Fruit fly (Drosophila melanogaster) whole organism, wandering third instar larva: ENCODE data around the gene Actn.

Experiments used
- Abd-B ChIP-seq: fragments of >200 bp; optimal IDR thresholded peaks from 2 replicates; lab custom pipeline; 2017; ENCODE audit warnings: missing biosample characterization, missing genetic modification characterization
- CG32264 ChIP-seq: fragments of 200-800 bp; sonication (Bioruptor generic); optimal IDR thresholded peaks from 2 replicates; lab custom pipeline; 2016; ENCODE audit warnings: missing biosample characterization, missing genetic modification characterization
- CG9705 ChIP-seq: fragments of 200-800 bp; sonication (Bioruptor generic); optimal IDR thresholded peaks from 2 replicates; lab custom pipeline; 2018; ENCODE audit warnings: missing biosample characterization, mild to moderate bottlenecking, missing genetic modification characterization
- CrebA ChIP-seq: fragments of 200-800 bp; sonication (Bioruptor generic); optimal IDR thresholded peaks from 2 replicates; lab custom pipeline; 2016; ENCODE audit warnings: missing biosample characterization, mild to moderate bottlenecking, missing genetic modification characterization, borderline replicate concordance
- Dfd ChIP-seq: fragments of >200 bp; optimal IDR thresholded peaks from 2 replicates; lab custom pipeline; 2017; ENCODE audit warnings: missing biosample characterization, missing genetic modification characterization
- Dif ChIP-seq: fragments of 200-275, 200-300 bp; sonication (Bioruptor generic); optimal IDR thresholded peaks from 2 replicates; lab custom pipeline; 2018; ENCODE audit warnings: missing biosample characterization, missing genetic modification characterization; ENCODE audit not compliant: partially characterized antibody
- GATAd ChIP-seq: sonication (Bioruptor generic); optimal IDR thresholded peaks from 2 replicates; lab custom pipeline; 2016; ENCODE audit warnings: missing biosample characterization, missing genetic modification characterization
- HLH106 ChIP-seq: fragments of 200-800 bp; optimal IDR thresholded peaks from 3 replicates; lab custom pipeline; 2019; ENCODE audit warnings: missing biosample characterization, mild to moderate bottlenecking, missing genetic modification characterization, moderate library complexity
- Hnf4 ChIP-seq: fragments of 200-800 bp; sonication (Bioruptor generic); optimal IDR thresholded peaks from 2 replicates; lab custom pipeline; 2016; ENCODE audit warnings: missing biosample characterization, mild to moderate bottlenecking, missing genetic modification characterization
- Hr78 ChIP-seq: fragments of >200 bp; optimal IDR thresholded peaks from 2 replicates; lab custom pipeline; 2017; ENCODE audit warnings: missing biosample characterization, missing genetic modification characterization
- Hr83 ChIP-seq: fragments of 200-300 bp; sonication (Bioruptor generic); optimal IDR thresholded peaks from 2 replicates; lab custom pipeline; 2016; ENCODE audit warnings: missing biosample characterization, mild to moderate bottlenecking, missing genetic modification characterization, moderate library complexity; ENCODE audit not compliant: poor library complexity, severe bottlenecking
- Jra ChIP-seq: sonication (Bioruptor generic); optimal IDR thresholded peaks from 2 replicates; lab custom pipeline; 2016; ENCODE audit warnings: missing biosample characterization, missing genetic modification characterization
- Mio ChIP-seq: sonication (Bioruptor generic); optimal IDR thresholded peaks from 2 replicates; lab custom pipeline; 2016; ENCODE audit warnings: missing biosample characterization, missing genetic modification characterization
- Myc ChIP-seq: fragments of >200 bp; optimal IDR thresholded peaks from 2 replicates; lab custom pipeline; 2017
- N ChIP-seq: fragments of >200 bp; optimal IDR thresholded peaks from 2 replicates; lab custom pipeline; 2018; ENCODE audit warnings: missing biosample characterization, missing external identifiers, missing genetic modification characterization
- OdsH ChIP-seq: fragments of 200-800 bp; sonication (Bioruptor generic); optimal IDR thresholded peaks from 2 replicates; lab custom pipeline; 2016; ENCODE audit warnings: missing biosample characterization, mild to moderate bottlenecking, missing genetic modification characterization
- Rel ChIP-seq, 2 experiments: fragments of 200-800 bp; sonication (Bioruptor generic) in 1 of 2; optimal IDR thresholded peaks; 2 replicates in 1 of 2; 3 replicates in 1 of 2; lab custom pipeline; 2016 to 2019; ENCODE audit warnings: mild to moderate bottlenecking in 2 of 2, missing biosample characterization in 2 of 2, missing genetic modification characterization in 2 of 2, moderate library complexity in 1 of 2
- Sp1 ChIP-seq: fragments of 200-800 bp; sonication (Bioruptor generic); optimal IDR thresholded peaks from 3 replicates; lab custom pipeline; 2019; ENCODE audit warnings: missing biosample characterization, mild to moderate bottlenecking, missing genetic modification characterization, moderate library complexity
- Vsx2 ChIP-seq: fragments of 200-300, 225-300 bp; sonication (Bioruptor generic); optimal IDR thresholded peaks from 2 replicates; lab custom pipeline; 2018; ENCODE audit warnings: missing biosample characterization, missing genetic modification characterization; ENCODE audit not compliant: partially characterized antibody
- br ChIP-seq: fragments of 200-800 bp; sonication (Bioruptor generic); optimal IDR thresholded peaks from 2 replicates; lab custom pipeline; 2016; ENCODE audit warnings: missing biosample characterization, missing genetic modification characterization
- brk ChIP-seq: fragments of 200-800 bp; sonication (Bioruptor generic); optimal IDR thresholded peaks from 2 replicates; lab custom pipeline; 2016; ENCODE audit warnings: missing biosample characterization, mild to moderate bottlenecking, missing genetic modification characterization
- dl ChIP-seq, 2 experiments: fragments of 175-275, 200-275 bp in 1 of 2; fragments of 200-275 bp in 1 of 2; sonication (Bioruptor generic); optimal IDR thresholded peaks; lab custom pipeline; 2018; ENCODE audit warnings: mild to moderate bottlenecking in 2 of 2, missing biosample characterization in 2 of 2, missing genetic modification characterization in 2 of 2, moderate library complexity in 2 of 2; ENCODE audit not compliant: partially characterized antibody in 2 of 2, insufficient read depth in 1 of 2
- dmrt93B ChIP-seq: fragments of 200-800 bp; sonication (Bioruptor generic); optimal IDR thresholded peaks from 2 replicates; lab custom pipeline; 2018; ENCODE audit warnings: missing biosample characterization, mild to moderate bottlenecking, missing genetic modification characterization
- dsf ChIP-seq: sonication (Bioruptor generic); optimal IDR thresholded peaks from 2 replicates; lab custom pipeline; 2016; ENCODE audit warnings: missing biosample characterization, missing genetic modification characterization, borderline replicate concordance
- ey ChIP-seq: fragments of 200-800 bp; sonication (Bioruptor generic); optimal IDR thresholded peaks from 2 replicates; lab custom pipeline; 2016; ENCODE audit warnings: missing biosample characterization, missing genetic modification characterization
- foxo ChIP-seq, 2 experiments: fragments of 200-800 bp; sonication (Bioruptor generic); optimal IDR thresholded peaks; 2 replicates in 1 of 2; 3 replicates in 1 of 2; lab custom pipeline; 2016 to 2017; ENCODE audit warnings: missing biosample characterization in 2 of 2, missing genetic modification characterization in 2 of 2
- fru ChIP-seq: fragments of 200-800 bp; sonication (Bioruptor generic); optimal IDR thresholded peaks from 3 replicates; lab custom pipeline; 2016; ENCODE audit warnings: missing biosample characterization, mild to moderate bottlenecking, missing genetic modification characterization
- h ChIP-seq: fragments of 200-800 bp; sonication (Bioruptor generic); optimal IDR thresholded peaks from 3 replicates; lab custom pipeline; 2016; ENCODE audit warnings: missing biosample characterization, mild to moderate bottlenecking, missing genetic modification characterization
- jim ChIP-seq: fragments of 175-275, 200-325 bp; sonication (Bioruptor generic); optimal IDR thresholded peaks from 2 replicates; lab custom pipeline; 2016; ENCODE audit warnings: missing biosample characterization, mild to moderate bottlenecking, missing genetic modification characterization
- lola ChIP-seq: fragments of >200 bp; optimal IDR thresholded peaks from 2 replicates; lab custom pipeline; 2017; ENCODE audit warnings: missing biosample characterization, missing genetic modification characterization
- pan ChIP-seq: fragments of >200 bp; optimal IDR thresholded peaks from 2 replicates; lab custom pipeline; 2017
- psq ChIP-seq: fragments of 200-800 bp; sonication (Bioruptor generic); optimal IDR thresholded peaks from 3 replicates; lab custom pipeline; 2017; ENCODE audit warnings: missing biosample characterization, mild to moderate bottlenecking, missing genetic modification characterization, moderate library complexity
- rgr ChIP-seq: fragments of 200-800 bp; sonication (Bioruptor generic); optimal IDR thresholded peaks from 3 replicates; lab custom pipeline; 2016; ENCODE audit warnings: missing biosample characterization, mild to moderate bottlenecking, missing genetic modification characterization
- sage ChIP-seq: fragments of 200-800 bp; sonication (Bioruptor generic); optimal IDR thresholded peaks from 2 replicates; lab custom pipeline; 2016; ENCODE audit warnings: missing biosample characterization, mild to moderate bottlenecking, missing genetic modification characterization
- sv ChIP-seq: fragments of 200-800 bp; sonication (Bioruptor generic); optimal IDR thresholded peaks from 3 replicates; lab custom pipeline; 2016; ENCODE audit warnings: missing biosample characterization, missing genetic modification characterization
- tai ChIP-seq: sonication (Bioruptor generic); optimal IDR thresholded peaks from 2 replicates; lab custom pipeline; 2016; ENCODE audit warnings: missing biosample characterization, missing genetic modification characterization
- usp ChIP-seq: fragments of >200 bp; optimal IDR thresholded peaks from 2 replicates; lab custom pipeline; 2017; ENCODE audit warnings: missing biosample characterization, missing genetic modification characterization
- woc ChIP-seq: sonication (Bioruptor generic); optimal IDR thresholded peaks from 2 replicates; lab custom pipeline; 2016; ENCODE audit warnings: missing biosample characterization, mild to moderate bottlenecking, missing genetic modification characterization

The Actn gene

dm6 chrX:2088798-2089197, 46.7 kb upstream of the Actn start:
- no peak for TF ChIP-seq OdsH (GFP tag; lab: Kevin White, UChicago)
- TF ChIP-seq br (GFP tag; lab: Kevin White, UChicago), result no peak
- TF ChIP-seq jim (GFP tag; lab: Kevin White, UChicago), result no peak
- no peak for TF ChIP-seq sv
- no peak for TF ChIP-seq Vsx2 (GFP tag; lab: Kevin White, UChicago)
- no peak for TF ChIP-seq Sp1
- TF ChIP-seq, all 38 proteins: peak for 0

DNA sequence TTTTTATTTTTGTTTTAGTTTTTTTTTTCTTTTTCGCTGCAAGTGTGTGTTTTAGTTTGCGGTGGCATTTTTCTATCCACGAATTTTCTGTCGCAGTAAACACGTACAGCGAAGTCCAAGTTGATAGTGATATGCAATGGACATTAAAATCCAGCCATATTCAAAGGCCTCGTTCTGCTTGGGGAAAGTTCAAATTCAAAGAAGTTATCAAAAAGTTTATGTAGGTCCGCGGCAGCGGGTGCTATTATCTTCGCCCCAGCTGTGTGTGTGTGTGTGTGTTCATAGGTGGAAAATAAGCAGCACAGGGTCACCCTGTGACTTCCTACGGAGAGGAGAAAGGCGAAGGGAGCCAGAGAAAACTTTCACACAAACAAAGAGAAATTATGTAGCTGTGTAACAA, 45.4 kb upstream of the Actn start:
- TF ChIP-seq CG32264 (GFP tag; lab: Kevin White, UChicago) (no peak), usp (no peak), Vsx2 (GFP tag; lab: Kevin White, UChicago) (no peak), dl (GFP tag; optimal IDR thresholded peaks at IDR 0.05; lab: Kevin White, UChicago; ENCODE audit: insufficient read depth in 1 of 2, partially characterized antibody in 2 of 2) (no peak), woc (GFP tag; lab: Kevin White, UChicago) (no peak), jim (GFP tag; lab: Kevin White, UChicago) (no peak), rgr (no peak), Hr83 (no peak), GATAd (GFP tag; lab: Kevin White, UChicago) (no peak)
- TF ChIP-seq, all 38 proteins: peak for 0

DNA sequence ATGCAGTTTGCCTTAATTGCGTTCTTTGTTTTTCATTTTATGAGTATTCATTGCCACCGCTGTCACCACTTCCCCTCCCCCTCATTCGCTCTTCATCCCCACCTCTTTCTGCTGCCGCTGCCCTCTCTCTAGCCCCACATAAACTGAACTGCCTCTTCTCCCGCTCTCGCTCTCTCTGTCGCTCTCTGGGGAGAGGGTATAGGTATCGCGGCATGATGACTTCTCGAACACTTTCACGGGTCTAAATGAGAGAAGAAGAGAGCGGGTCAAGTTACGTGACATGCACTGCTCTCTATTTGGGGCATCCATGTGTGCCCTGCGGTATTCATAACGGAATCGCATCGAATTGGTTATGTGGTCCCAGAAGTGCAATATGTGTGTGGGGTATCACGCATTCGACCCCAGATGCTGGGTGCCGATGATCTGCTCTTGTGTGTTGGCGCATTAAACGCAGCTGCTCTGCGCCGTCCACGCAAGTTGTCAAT, 41.6 kb upstream of the Actn start:
- TF ChIP-seq Vsx2 (GFP tag; lab: Kevin White, UChicago), result no peak
- peak; percentile 78 for TF ChIP-seq CG32264 (GFP tag; lab: Kevin White, UChicago)
- peak; percentile 49 for TF ChIP-seq Rel (GFP tag; optimal IDR thresholded peaks at IDR 0.05; lab: Kevin White, UChicago)
- TF ChIP-seq Rel (tag; optimal IDR thresholded peaks at IDR 0.05; lab: Kevin White, UChicago), result peak; percentile 43
- peak; percentile 95 for TF ChIP-seq h (GFP tag; lab: Kevin White, UChicago)
- peak; percentile 92 for TF ChIP-seq OdsH (GFP tag; lab: Kevin White, UChicago)
- TF ChIP-seq lola, result no peak
- no peak for TF ChIP-seq Abd-B (GFP tag; lab: Kevin White, UChicago)
- TF ChIP-seq Myc, result no peak
- TF ChIP-seq N, result no peak
- TF ChIP-seq usp, result no peak
- TF ChIP-seq Dif (GFP tag; lab: Kevin White, UChicago), result peak; percentile 99
- TF ChIP-seq rgr, result peak; percentile 92
- TF ChIP-seq fru, result peak; percentile 93
- no peak for TF ChIP-seq CrebA
- TF ChIP-seq Hnf4 (GFP tag; lab: Kevin White, UChicago), result peak; percentile 86
- peak; percentile 52 for TF ChIP-seq Jra (GFP tag; lab: Kevin White, UChicago)
- peak; percentile 91 for TF ChIP-seq jim (GFP tag; lab: Kevin White, UChicago)
- peak; percentile 82 for TF ChIP-seq psq (GFP tag; lab: Kevin White, UChicago)
- no peak for TF ChIP-seq Hr78 (GFP tag; lab: Kevin White, UChicago)
- peak; percentile 94 for TF ChIP-seq br (GFP tag; lab: Kevin White, UChicago)
- peak; percentile 59 to 91 for TF ChIP-seq foxo (GFP tag; optimal IDR thresholded peaks at IDR 0.05; lab: Kevin White, UChicago)
- TF ChIP-seq pan, result peak; percentile 81
- no peak for TF ChIP-seq brk
- TF ChIP-seq woc (GFP tag; lab: Kevin White, UChicago), result peak; percentile 96
- peak; percentile 76 for TF ChIP-seq HLH106 (tag; lab: Kevin White, UChicago)
- TF ChIP-seq Dfd, result no peak
- no peak for TF ChIP-seq tai
- peak; percentile 94 to 98 for TF ChIP-seq dl (GFP tag; optimal IDR thresholded peaks at IDR 0.05; lab: Kevin White, UChicago; ENCODE audit: insufficient read depth in 1 of 2, partially characterized antibody in 2 of 2)
- no peak for TF ChIP-seq CG9705 (GFP tag; lab: Kevin White, UChicago)
- no peak for TF ChIP-seq GATAd (GFP tag; lab: Kevin White, UChicago)
- peak; percentile 79 for TF ChIP-seq Sp1
- TF ChIP-seq dmrt93B (GFP tag; lab: Kevin White, UChicago), result peak; percentile 76
- TF ChIP-seq ey (GFP tag; lab: Kevin White, UChicago), result peak; percentile 96
- TF ChIP-seq sv, result peak; percentile 30
- TF ChIP-seq Mio, result peak; percentile 48
- TF ChIP-seq dsf, result peak; percentile 1
- no peak for TF ChIP-seq sage (GFP tag; lab: Kevin White, UChicago)
- peak; percentile 80 for TF ChIP-seq Hr83
